Fruit fly (Drosophila melanogaster): ENCODE measurements around the gene Pbp45.
A peak's percentile ranks its signal among the peaks of the same experiment; 100 is the strongest.

- TF ChIP-seq ey (GFP tag; optimal IDR thresholded peaks at IDR 0.05) (no peak), jim (GFP tag; optimal IDR thresholded peaks at IDR 0.05) (no peak), rgr (GFP tag; optimal IDR thresholded peaks at IDR 0.05) (peak; percentile 25), Hr78 (GFP tag; optimal IDR thresholded peaks at IDR 0.05) (no peak), pan (optimal IDR thresholded peaks at IDR 0.05) (no peak), psq (GFP tag; optimal IDR thresholded peaks at IDR 0.05) (no peak), Dif (GFP tag; optimal IDR thresholded peaks at IDR 0.05; ENCODE audit: partially characterized antibody) (peak; percentile 5), usp (GFP tag; optimal IDR thresholded peaks at IDR 0.05) (no peak), woc (GFP tag; optimal IDR thresholded peaks at IDR 0.05) (no peak), br (GFP tag; optimal IDR thresholded peaks at IDR 0.05) (no peak), Jra (GFP tag; optimal IDR thresholded peaks at IDR 0.05) (no peak)
These were observed 35.5 kb downstream of the Pbp45 start, which contains the start of gene alpha-Man-IIb for dm6 chr3R:15803502-15804461.
